Fruit fly (Drosophila melanogaster) whole organism, embryonic: ENCODE data around the gene Pgant8.

Source experiments
- Awh ChIP-seq: fragments of 200-800 bp; sonication (Bioruptor generic); IDR thresholded peaks from 2 replicates; pipeline ENCODE4, ENCODE4 v1.3.6; 2022; ENCODE audit warnings: missing biosample characterization, missing genetic modification characterization
- C15 ChIP-seq: fragments of 200-800 bp; sonication (Bioruptor generic); IDR thresholded peaks from 3 replicates; pipeline ENCODE4 v1.3.6; 2022; ENCODE audit warnings: missing biosample characterization, missing genetic modification characterization
- CG10366 ChIP-seq: fragments of 200-800 bp; sonication (Bioruptor generic); IDR thresholded peaks from 2 replicates; pipeline ENCODE4 v1.3.6; 2022; ENCODE audit warnings: missing biosample characterization, missing genetic modification characterization
- CG10654 ChIP-seq: fragments of 200-800 bp; sonication (Bioruptor generic); optimal IDR thresholded peaks from 2 replicates; lab custom pipeline; 2016; ENCODE audit warnings: missing biosample characterization, missing genetic modification characterization
- CG11247 ChIP-seq: fragments of 200-800 bp; sonication (Bioruptor generic); IDR thresholded peaks from 2 replicates; pipeline ENCODE4 v1.3.6; 2022; ENCODE audit warnings: missing biosample characterization, missing genetic modification characterization
- CG12299 ChIP-seq: fragments of 200-800 bp; sonication (Bioruptor generic); optimal IDR thresholded peaks from 2 replicates; lab custom pipeline; 2018; ENCODE audit warnings: missing biosample characterization, mild to moderate bottlenecking, missing genetic modification characterization
- CG13287 ChIP-seq: fragments of 200-800 bp; sonication (Bioruptor generic); IDR thresholded peaks from 2 replicates; pipeline ENCODE4 v1.3.6; 2022; ENCODE audit warnings: missing biosample characterization, missing genetic modification characterization; ENCODE audit not compliant: partially characterized antibody
- CG13424 ChIP-seq: fragments of 200-800 bp; sonication (Bioruptor generic); optimal IDR thresholded peaks from 2 replicates; lab custom pipeline; 2019; ENCODE audit warnings: missing biosample characterization, mild to moderate bottlenecking, missing genetic modification characterization, moderate library complexity
- CG16863 ChIP-seq: fragments of 200-800 bp; sonication (Bioruptor generic); optimal IDR thresholded peaks from 3 replicates; lab custom pipeline; 2016; ENCODE audit warnings: missing biosample characterization, missing genetic modification characterization
- CG2199 ChIP-seq: fragments of 200-800 bp; sonication (Bioruptor generic); IDR thresholded peaks from 3 replicates; pipeline ENCODE4 v1.3.6; 2022; ENCODE audit warnings: missing biosample characterization, missing genetic modification characterization
- CG2202 ChIP-seq: fragments of 200-800 bp; sonication (Bioruptor generic); optimal IDR thresholded peaks from 2 replicates; lab custom pipeline; 2018; ENCODE audit warnings: missing biosample characterization, mild to moderate bottlenecking, missing genetic modification characterization
- CG30020 ChIP-seq: fragments of 200-800 bp; optimal IDR thresholded peaks from 2 replicates; lab custom pipeline; 2019; ENCODE audit warnings: missing biosample characterization, mild to moderate bottlenecking, missing genetic modification characterization, moderate library complexity
- CG34224 ChIP-seq: fragments of 200-800 bp; sonication (Bioruptor generic); IDR thresholded peaks from 3 replicates; pipeline ENCODE4 v1.3.6; 2022; ENCODE audit warnings: missing biosample characterization, missing genetic modification characterization; ENCODE audit not compliant: partially characterized antibody
- CG3847 ChIP-seq: fragments of 200-800 bp; sonication (Bioruptor generic); IDR thresholded peaks from 2 replicates; pipeline ENCODE4 v1.3.6; 2022; ENCODE audit warnings: missing biosample characterization, missing genetic modification characterization
- CG7745 ChIP-seq: fragments of 200-800 bp; sonication (Bioruptor generic); optimal IDR thresholded peaks from 2 replicates; lab custom pipeline; 2018; ENCODE audit warnings: missing biosample characterization, mild to moderate bottlenecking, missing genetic modification characterization, moderate library complexity
- CG8924 ChIP-seq: fragments of 200-800 bp; optimal IDR thresholded peaks from 3 replicates; lab custom pipeline; 2019; ENCODE audit warnings: missing biosample characterization, mild to moderate bottlenecking, missing genetic modification characterization, moderate library complexity
- CoRest ChIP-seq: fragments of 200-800 bp; sonication (Bioruptor generic); optimal IDR thresholded peaks from 3 replicates; lab custom pipeline; 2018; ENCODE audit warnings: missing biosample characterization, mild to moderate bottlenecking, missing genetic modification characterization, moderate library complexity
- D19A ChIP-seq: fragments of 200-800 bp; optimal IDR thresholded peaks from 3 replicates; lab custom pipeline; 2019; ENCODE audit warnings: missing biosample characterization, mild to moderate bottlenecking, missing genetic modification characterization, moderate library complexity
- Dp ChIP-seq: fragments of 200-800 bp; sonication (Bioruptor generic); optimal IDR thresholded peaks from 2 replicates; lab custom pipeline; 2018; ENCODE audit warnings: missing biosample characterization, mild to moderate bottlenecking, missing genetic modification characterization, moderate library complexity
- Dref ChIP-seq: fragments of 200-800 bp; sonication (Bioruptor generic); IDR thresholded peaks from 2 replicates; pipeline ENCODE4 v1.3.6; 2022; ENCODE audit warnings: missing biosample characterization, missing genetic modification characterization
- Fer1 ChIP-seq: fragments of 200-800 bp; sonication (Bioruptor generic); optimal IDR thresholded peaks from 2 replicates; lab custom pipeline; 2017; ENCODE audit warnings: missing biosample characterization, mild to moderate bottlenecking, missing genetic modification characterization
- HHEX ChIP-seq: fragments of 200-800 bp; sonication (Bioruptor generic); optimal IDR thresholded peaks from 3 replicates; lab custom pipeline; 2017; ENCODE audit warnings: missing biosample characterization, mild to moderate bottlenecking, missing genetic modification characterization, missing genetic modification reagents
- HLH4C ChIP-seq: fragments of 200-800 bp; sonication (Bioruptor generic); IDR thresholded peaks from 3 replicates; pipeline ENCODE4 v1.3.6; 2022; ENCODE audit warnings: missing biosample characterization, missing genetic modification characterization; ENCODE audit not compliant: partially characterized antibody
- HmgZ ChIP-seq: fragments of 200-800 bp; sonication (Bioruptor generic); optimal IDR thresholded peaks from 2 replicates; lab custom pipeline; 2018; ENCODE audit warnings: missing biosample characterization, mild to moderate bottlenecking, missing genetic modification characterization
- Lpt ChIP-seq: fragments of >200 bp; optimal IDR thresholded peaks from 2 replicates; lab custom pipeline; 2018; ENCODE audit warnings: missing biosample characterization, missing genetic modification characterization
- Scr ChIP-seq: fragments of 200-800 bp; sonication (Bioruptor generic); IDR thresholded peaks from 2 replicates; pipeline ENCODE4 v1.3.6; 2022; ENCODE audit warnings: missing biosample characterization, missing genetic modification characterization; ENCODE audit not compliant: partially characterized antibody
- TFAM ChIP-seq: fragments of 200-800 bp; sonication (Bioruptor generic); optimal IDR thresholded peaks from 2 replicates; lab custom pipeline; 2017; ENCODE audit warnings: missing biosample characterization, missing genetic modification characterization, inconsistent platforms
- abd-A ChIP-seq: fragments of 200-800 bp; sonication (Bioruptor generic); optimal IDR thresholded peaks from 3 replicates; lab custom pipeline; 2019; ENCODE audit warnings: missing biosample characterization, mild to moderate bottlenecking, missing genetic modification characterization, moderate library complexity
- amos ChIP-seq: fragments of 200-800 bp; sonication (Bioruptor generic); IDR thresholded peaks from 2 replicates; pipeline ENCODE4 v1.3.6; 2022; ENCODE audit warnings: missing biosample characterization, missing genetic modification characterization; ENCODE audit not compliant: partially characterized antibody
- ase ChIP-seq: fragments of 200-800 bp; sonication (Bioruptor generic); IDR thresholded peaks from 3 replicates; pipeline ENCODE4 v1.3.6; 2022; ENCODE audit warnings: missing biosample characterization, missing genetic modification characterization
- bcd ChIP-seq: fragments of 200-800 bp; sonication (Bioruptor generic); optimal IDR thresholded peaks from 2 replicates; lab custom pipeline; 2017; ENCODE audit warnings: missing biosample characterization, mild to moderate bottlenecking, missing genetic modification characterization
- chm ChIP-seq: fragments of 200-800 bp; sonication (Bioruptor generic); IDR thresholded peaks from 2 replicates; pipeline ENCODE4 v1.3.6; 2022; ENCODE audit warnings: missing biosample characterization, missing genetic modification characterization
- eve ChIP-seq, 2 experiments: fragments of >200 bp; optimal IDR thresholded peaks; 2 replicates each; lab custom pipeline; 2017; ENCODE audit warnings: missing biosample characterization in 2 of 2, missing genetic modification characterization in 2 of 2
- gro ChIP-seq: fragments of 200-800 bp; sonication (Bioruptor generic); optimal IDR thresholded peaks from 2 replicates; lab custom pipeline; 2016; ENCODE audit warnings: missing biosample characterization, missing genetic modification characterization
- h ChIP-seq: fragments of >200 bp; optimal IDR thresholded peaks from 2 replicates; lab custom pipeline; 2017
- hbn ChIP-seq: fragments of 200-800 bp; sonication (Bioruptor generic); IDR thresholded peaks from 2 replicates; pipeline ENCODE4 v1.3.6; 2022; ENCODE audit warnings: missing biosample characterization, missing genetic modification characterization; ENCODE audit not compliant: partially characterized antibody
- her ChIP-seq: fragments of 200-800 bp; sonication (Bioruptor generic); optimal IDR thresholded peaks from 2 replicates; lab custom pipeline; 2016; ENCODE audit warnings: missing biosample characterization, missing genetic modification characterization
- nmo ChIP-seq: fragments of 200-800 bp; sonication (Bioruptor generic); optimal IDR thresholded peaks from 2 replicates; lab custom pipeline; 2018; ENCODE audit warnings: missing biosample characterization, mild to moderate bottlenecking, missing genetic modification characterization, moderate library complexity
- peb ChIP-seq: fragments of 200-800 bp; sonication (Bioruptor generic); IDR thresholded peaks from 2 replicates; pipeline ENCODE4 v1.3.6; 2022; ENCODE audit warnings: missing biosample characterization, missing genetic modification characterization
- pfk ChIP-seq: fragments of 200-800 bp; sonication (Bioruptor generic); optimal IDR thresholded peaks from 2 replicates; lab custom pipeline; 2018; ENCODE audit warnings: missing biosample characterization, mild to moderate bottlenecking, missing genetic modification characterization, moderate library complexity
- sna ChIP-seq: fragments of 200-800 bp; sonication (Bioruptor generic); IDR thresholded peaks from 2 replicates; pipeline ENCODE4 v1.3.6; 2022; ENCODE audit warnings: missing biosample characterization, missing genetic modification characterization; ENCODE audit not compliant: partially characterized antibody
- sqz ChIP-seq: fragments of 200-800 bp; sonication (Bioruptor generic); optimal IDR thresholded peaks from 3 replicates; lab custom pipeline; 2018; ENCODE audit warnings: missing biosample characterization, mild to moderate bottlenecking, missing genetic modification characterization
- tap ChIP-seq: fragments of 200-800 bp; optimal IDR thresholded peaks from 3 replicates; lab custom pipeline; 2019; ENCODE audit warnings: missing biosample characterization, mild to moderate bottlenecking, missing genetic modification characterization, moderate library complexity
- tll ChIP-seq, 2 experiments: fragments of 200-800 bp in 1 of 2; fragments of >200 bp in 1 of 2; sonication (Bioruptor generic) in 1 of 2; optimal IDR thresholded peaks; 2 replicates each; lab custom pipeline; 2017 to 2019; ENCODE audit warnings: missing biosample characterization in 2 of 2, missing genetic modification characterization in 2 of 2, mild to moderate bottlenecking in 1 of 2, moderate library complexity in 1 of 2
- tup ChIP-seq: fragments of 200-800 bp; sonication (Bioruptor generic); optimal IDR thresholded peaks from 2 replicates; lab custom pipeline; 2016; ENCODE audit warnings: missing biosample characterization, mild to moderate bottlenecking, missing genetic modification characterization, moderate library complexity
- unpg ChIP-seq: fragments of 200-800 bp; sonication (Bioruptor generic); optimal IDR thresholded peaks from 3 replicates; lab custom pipeline; 2018; ENCODE audit warnings: missing biosample characterization, mild to moderate bottlenecking, missing genetic modification characterization, moderate library complexity
- wek ChIP-seq: fragments of 200-800 bp; sonication (Bioruptor generic); optimal IDR thresholded peaks from 3 replicates; lab custom pipeline; 2018; ENCODE audit warnings: missing biosample characterization, mild to moderate bottlenecking, missing genetic modification characterization, moderate library complexity
- z ChIP-seq: fragments of 200-800 bp; sonication (Bioruptor generic); IDR thresholded peaks from 3 replicates; pipeline ENCODE4 v1.3.6; 2022; ENCODE audit warnings: missing biosample characterization, missing genetic modification characterization

The Pgant8 gene

DNA sequence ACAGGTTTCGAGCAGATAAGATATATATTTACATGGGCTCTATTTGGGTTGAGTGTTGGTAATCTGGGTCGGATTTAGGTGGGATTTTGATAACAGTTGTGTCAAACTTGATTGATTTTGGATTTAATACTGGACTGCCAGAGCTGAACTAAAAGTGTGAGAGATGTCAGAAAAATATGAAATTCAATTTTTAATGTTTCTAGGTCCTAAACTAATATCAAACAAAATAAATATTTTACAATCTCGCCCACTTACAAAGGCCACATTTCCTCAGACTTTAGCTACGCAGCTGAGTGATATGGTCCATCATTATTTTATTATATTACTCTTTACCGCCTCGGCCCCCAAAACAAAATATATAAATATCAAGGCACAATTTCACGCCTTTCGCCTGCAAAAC lies 43.1 kb downstream of the Pgant8 start (continued):
- TF ChIP-seq CoRest (tag; lab: Kevin White, UChicago) (no peak), CG10366 (GFP tag; lab: Robert Waterston, UW) (no peak), Dp (GFP tag; lab: Kevin White, UChicago) (no peak), eve (GFP tag; optimal IDR thresholded peaks at IDR 0.05; lab: Kevin White, UChicago) (peak in 1 of 2 experiments; percentile 52)

DNA sequence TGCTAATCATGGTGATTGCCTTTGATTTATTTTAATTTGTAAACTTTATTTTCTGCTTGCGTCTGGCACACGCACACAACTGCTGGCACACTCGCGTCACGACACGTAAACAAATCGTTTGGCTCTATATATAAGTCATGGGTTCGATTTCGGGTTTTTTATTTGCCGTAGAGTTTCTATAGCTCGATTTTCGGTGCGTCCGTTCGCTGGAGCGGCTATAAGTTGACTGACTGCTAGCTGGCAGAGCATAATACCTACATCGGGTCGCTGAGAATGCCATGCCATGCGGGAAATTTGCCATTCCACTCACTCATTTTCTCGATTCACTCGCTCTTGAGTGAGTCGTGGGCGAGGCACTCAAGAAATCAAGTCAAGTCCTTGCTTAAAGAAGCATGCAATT lies 44.5 kb downstream of the Pgant8 start, which contains the start of gene comm:
Gene comm (minus strand): TSS at position 236 of the 400 bp plus-strand sequence.
- TF ChIP-seq sqz (peak; percentile 71), CG13287 (GFP tag; lab: Robert Waterston, UW) (peak; percentile 70; the same call in 1 of the 2 replicates), z (GFP tag; lab: Robert Waterston, UW) (peak; percentile 99), tap (tag; lab: Kevin White, UChicago) (no peak), Awh (GFP tag; lab: Robert Waterston, UW) (peak; percentile 48; the same call in 1 of the 2 replicates), wek (peak; percentile 59), gro (GFP tag; lab: Kevin White, UChicago) (peak; percentile 56), unpg (GFP tag; lab: Kevin White, UChicago) (peak; percentile 27), Fer1 (GFP tag; lab: Kevin White, UChicago) (peak; percentile 62), CG30020 (tag; lab: Kevin White, UChicago) (no peak), CG12299 (tag; lab: Kevin White, UChicago) (peak; percentile 32), CG7745 (tag; lab: Kevin White, UChicago) (peak; percentile 41), TFAM (GFP tag; lab: Kevin White, UChicago) (no peak), chm (GFP tag; lab: Robert Waterston, UW) (peak; percentile 95), hbn (GFP tag; lab: Robert Waterston, UW) (0 out of 2 replicates have a peak, but pooled peaks have one; percentile 27), Lpt (GFP tag; lab: Kevin White, UChicago) (no peak), CG2199 (peak; percentile 91; the same call in 2 of the 3 replicates), HLH4C (GFP tag; lab: Robert Waterston, UW) (peak; percentile 55; the same call in 2 of the 3 replicates), amos (GFP tag; lab: Robert Waterston, UW) (peak; percentile 73; the same call in 1 of the 2 replicates), CG8924 (tag; lab: Kevin White, UChicago) (peak; percentile 34), tll (GFP tag; optimal IDR thresholded peaks at IDR 0.05; lab: Kevin White, UChicago) (peak in 1 of 2 experiments; percentile 33), Dref (GFP tag; lab: Robert Waterston, UW) (no peak), peb (GFP tag; lab: Robert Waterston, UW) (no peak), ase (GFP tag; lab: Robert Waterston, UW) (no peak), tup (GFP tag; lab: Kevin White, UChicago) (no peak), pfk (GFP tag; lab: Kevin White, UChicago) (peak; percentile 26), abd-A (tag; lab: Kevin White, UChicago) (peak; percentile 88), C15 (GFP tag; lab: Robert Waterston, UW) (0 out of 3 replicates have a peak, but pooled peaks have one; percentile 16), h (no peak), HHEX (GFP tag; lab: Kevin White, UChicago) (peak; percentile 37), D19A (tag; lab: Kevin White, UChicago) (peak; percentile 14), CG10654 (GFP tag; lab: Kevin White, UChicago) (no peak), HmgZ (tag; lab: Kevin White, UChicago) (peak; percentile 54), Scr (GFP tag; lab: Robert Waterston, UW) (peak; percentile 49), CG2202 (peak; percentile 22), CG11247 (peak; percentile 32; the same call in 1 of the 2 replicates), CG3847 (no peak), nmo (GFP tag; lab: Kevin White, UChicago) (no peak), her (GFP tag; lab: Kevin White, UChicago) (peak; percentile 46), CG16863 (GFP tag; lab: Kevin White, UChicago) (no peak), CG13424 (tag; lab: Kevin White, UChicago) (peak; percentile 22), CG34224 (peak; percentile 63; the same call in 2 of the 3 replicates), sna (GFP tag; lab: Robert Waterston, UW) (peak; percentile 46; the same call in 1 of the 2 replicates), bcd (peak; percentile 31)
